Fruit fly (Drosophila melanogaster) whole organism, embryonic: ENCODE data around the gene CG6652.

Experiments
- Bgb ChIP-seq: fragments of 200-800 bp; sonication (Bioruptor generic); IDR thresholded peaks from 2 replicates; pipeline ENCODE4 v1.3.6; 2022; ENCODE audit warnings: missing biosample characterization, missing genetic modification characterization; ENCODE audit not compliant: partially characterized antibody
- CG11456 ChIP-seq: fragments of 200-800 bp; sonication (Bioruptor generic); IDR thresholded peaks from 3 replicates; pipeline ENCODE4 v1.3.6; 2022; ENCODE audit warnings: missing biosample characterization, missing genetic modification characterization
- CG12155 ChIP-seq: fragments of 200-800 bp; sonication (Bioruptor generic); optimal IDR thresholded peaks from 3 replicates; lab custom pipeline; 2016; ENCODE audit warnings: missing biosample characterization, missing genetic modification characterization
- CG12744 ChIP-seq: fragments of 200-800 bp; sonication (Bioruptor generic); optimal IDR thresholded peaks from 2 replicates; lab custom pipeline; 2016; ENCODE audit warnings: missing biosample characterization, missing genetic modification characterization
- CG13287 ChIP-seq: fragments of 200-800 bp; sonication (Bioruptor generic); IDR thresholded peaks from 2 replicates; pipeline ENCODE4 v1.3.6; 2022; ENCODE audit warnings: missing biosample characterization, missing genetic modification characterization; ENCODE audit not compliant: partially characterized antibody
- CG14014 ChIP-seq: fragments of 200-800 bp; sonication (Bioruptor generic); IDR thresholded peaks from 2 replicates; pipeline ENCODE4 v1.3.6; 2022; ENCODE audit warnings: missing biosample characterization, missing genetic modification characterization
- CG15696 ChIP-seq: fragments of 200-800 bp; sonication (Bioruptor generic); optimal IDR thresholded peaks from 2 replicates; lab custom pipeline; 2019; ENCODE audit warnings: missing biosample characterization, mild to moderate bottlenecking, missing genetic modification characterization, moderate library complexity
- CG16813 ChIP-seq: fragments of 200-800 bp; sonication (Bioruptor generic); IDR thresholded peaks from 3 replicates; pipeline ENCODE4 v1.3.6; 2022; ENCODE audit warnings: missing biosample characterization, missing genetic modification characterization; ENCODE audit not compliant: partially characterized antibody
- CG17612 ChIP-seq: fragments of 200-800 bp; sonication (Bioruptor generic); IDR thresholded peaks from 2 replicates; pipeline ENCODE4 v1.3.6; 2022; ENCODE audit warnings: missing biosample characterization, missing genetic modification characterization
- CG17912 ChIP-seq: fragments of 200-800 bp; sonication (Bioruptor generic); optimal IDR thresholded peaks from 2 replicates; lab custom pipeline; 2018; ENCODE audit warnings: missing biosample characterization, mild to moderate bottlenecking, missing genetic modification characterization
- CG18011 ChIP-seq: fragments of 200-800 bp; sonication (Bioruptor generic); optimal IDR thresholded peaks from 2 replicates; lab custom pipeline; 2017; ENCODE audit warnings: missing biosample characterization, missing genetic modification characterization, mild to moderate bottlenecking, moderate library complexity, missing genotype
- CG2199 ChIP-seq: fragments of 200-800 bp; sonication (Bioruptor generic); IDR thresholded peaks from 3 replicates; pipeline ENCODE4 v1.3.6; 2022; ENCODE audit warnings: missing biosample characterization, missing genetic modification characterization
- CG2202 ChIP-seq: fragments of 200-800 bp; sonication (Bioruptor generic); optimal IDR thresholded peaks from 2 replicates; lab custom pipeline; 2018; ENCODE audit warnings: missing biosample characterization, mild to moderate bottlenecking, missing genetic modification characterization
- CG2875 ChIP-seq: fragments of 200-800 bp; sonication (Bioruptor generic); optimal IDR thresholded peaks from 2 replicates; lab custom pipeline; 2017; ENCODE audit warnings: missing biosample characterization, mild to moderate bottlenecking, missing genetic modification characterization, missing genetic modification reagents
- CG31224 ChIP-seq: fragments of 200-800 bp; sonication (Bioruptor generic); IDR thresholded peaks from 2 replicates; pipeline ENCODE4 v1.3.6; 2022; ENCODE audit warnings: missing biosample characterization, missing genetic modification characterization
- CG4360 ChIP-seq: fragments of 200-800 bp; sonication (Bioruptor generic); IDR thresholded peaks from 2 replicates; pipeline ENCODE4 v1.3.6; 2022; ENCODE audit warnings: missing biosample characterization, missing genetic modification characterization
- CG5953 ChIP-seq: fragments of 200-800 bp; sonication (Bioruptor generic); IDR thresholded peaks from 2 replicates; pipeline ENCODE4 v1.3.6; 2022; ENCODE audit warnings: missing biosample characterization, missing genetic modification characterization
- CG6765 ChIP-seq: fragments of 200-800 bp; sonication (Bioruptor generic); optimal IDR thresholded peaks from 3 replicates; lab custom pipeline; 2017; ENCODE audit warnings: missing biosample characterization, mild to moderate bottlenecking, missing genetic modification characterization
- CG7745 ChIP-seq: fragments of 200-800 bp; sonication (Bioruptor generic); optimal IDR thresholded peaks from 2 replicates; lab custom pipeline; 2018; ENCODE audit warnings: missing biosample characterization, mild to moderate bottlenecking, missing genetic modification characterization, moderate library complexity
- CG8290 ChIP-seq, 3 experiments: fragments of 200-800 bp; sonication (Bioruptor generic); optimal IDR thresholded peaks; 2 replicates each; lab custom pipeline; 2016 to 2019; ENCODE audit warnings: missing biosample characterization in 3 of 3, missing genetic modification characterization in 3 of 3, mild to moderate bottlenecking in 2 of 3, moderate library complexity in 1 of 3
- CoRest ChIP-seq: fragments of 200-800 bp; sonication (Bioruptor generic); optimal IDR thresholded peaks from 3 replicates; lab custom pipeline; 2018; ENCODE audit warnings: missing biosample characterization, mild to moderate bottlenecking, missing genetic modification characterization, moderate library complexity
- Dip2 ChIP-seq: fragments of 200-800 bp; sonication (Bioruptor generic); IDR thresholded peaks from 2 replicates; pipeline ENCODE4 v1.3.6; 2022; ENCODE audit warnings: missing biosample characterization, missing genetic modification characterization
- Dp ChIP-seq: fragments of 200-800 bp; sonication (Bioruptor generic); optimal IDR thresholded peaks from 2 replicates; lab custom pipeline; 2018; ENCODE audit warnings: missing biosample characterization, mild to moderate bottlenecking, missing genetic modification characterization, moderate library complexity
- Fer3 ChIP-seq: fragments of 200-800 bp; sonication (Bioruptor generic); optimal IDR thresholded peaks from 2 replicates; lab custom pipeline; 2018; ENCODE audit warnings: missing biosample characterization, mild to moderate bottlenecking, missing genetic modification characterization, moderate library complexity
- HLH4C ChIP-seq: fragments of 200-800 bp; sonication (Bioruptor generic); IDR thresholded peaks from 3 replicates; pipeline ENCODE4 v1.3.6; 2022; ENCODE audit warnings: missing biosample characterization, missing genetic modification characterization; ENCODE audit not compliant: partially characterized antibody
- MTF-1 ChIP-seq: fragments of 200-800 bp; sonication (Bioruptor generic); optimal IDR thresholded peaks from 2 replicates; lab custom pipeline; 2018; ENCODE audit warnings: missing biosample characterization, mild to moderate bottlenecking, missing genetic modification characterization, borderline replicate concordance
- Med ChIP-seq: fragments of 200-800 bp; sonication (Bioruptor generic); peaks from one replicate; lab custom pipeline; 2016; ENCODE audit warnings: missing biosample characterization, missing genetic modification characterization, mild to moderate bottlenecking, inconsistent platforms, moderate library complexity
- Neu2 ChIP-seq: fragments of 200-800 bp; sonication (Bioruptor generic); optimal IDR thresholded peaks from 3 replicates; lab custom pipeline; 2016; ENCODE audit warnings: missing biosample characterization, missing genetic modification characterization, borderline replicate concordance
- Six4 ChIP-seq: fragments of 200-800 bp; sonication (Bioruptor generic); optimal IDR thresholded peaks from 2 replicates; lab custom pipeline; 2016; ENCODE audit warnings: missing biosample characterization, missing genetic modification characterization
- Spps ChIP-seq: fragments of 200-800 bp; sonication (Bioruptor generic); optimal IDR thresholded peaks from 2 replicates; lab custom pipeline; 2018; ENCODE audit warnings: missing biosample characterization, mild to moderate bottlenecking, missing genetic modification characterization
- TFAM ChIP-seq: fragments of 200-800 bp; sonication (Bioruptor generic); optimal IDR thresholded peaks from 2 replicates; lab custom pipeline; 2017; ENCODE audit warnings: missing biosample characterization, missing genetic modification characterization, inconsistent platforms
- Vsx1 ChIP-seq: fragments of 200-800 bp; sonication (Bioruptor generic); optimal IDR thresholded peaks from 2 replicates; lab custom pipeline; 2017; ENCODE audit warnings: missing biosample characterization, mild to moderate bottlenecking, missing genetic modification characterization, missing genetic modification reagents
- ab ChIP-seq: fragments of 200-800 bp; sonication (Bioruptor generic); optimal IDR thresholded peaks from 2 replicates; lab custom pipeline; 2016; ENCODE audit warnings: missing biosample characterization, missing genetic modification characterization
- chinmo ChIP-seq: fragments of 200-800 bp; sonication (Bioruptor generic); IDR thresholded peaks from 4 replicates; pipeline ENCODE4 v1.3.6; 2022; ENCODE audit warnings: missing biosample characterization, missing genetic modification characterization; ENCODE audit not compliant: partially characterized antibody
- dpn ChIP-seq, 2 experiments: fragments of 200-800 bp; sonication (Bioruptor generic); optimal IDR thresholded peaks; 3 replicates each; lab custom pipeline; 2016; ENCODE audit warnings: missing biosample characterization in 2 of 2, missing genetic modification characterization in 2 of 2
- en ChIP-seq: fragments of 200-800 bp; sonication (Bioruptor generic); optimal IDR thresholded peaks from 2 replicates; lab custom pipeline; 2016; ENCODE audit warnings: missing biosample characterization, missing genetic modification characterization
- gsb-n ChIP-seq: fragments of 200-800 bp; sonication (Bioruptor generic); optimal IDR thresholded peaks from 3 replicates; lab custom pipeline; 2018; ENCODE audit warnings: missing biosample characterization, mild to moderate bottlenecking, missing genetic modification characterization
- her ChIP-seq: fragments of 200-800 bp; sonication (Bioruptor generic); optimal IDR thresholded peaks from 2 replicates; lab custom pipeline; 2016; ENCODE audit warnings: missing biosample characterization, missing genetic modification characterization
- jumu ChIP-seq: fragments of 200-800 bp; sonication (Bioruptor generic); optimal IDR thresholded peaks from 3 replicates; lab custom pipeline; 2016; ENCODE audit warnings: missing biosample characterization, missing genetic modification characterization
- knrl ChIP-seq: fragments of 200-800 bp; sonication (Bioruptor generic); IDR thresholded peaks from 3 replicates; pipeline ENCODE4 v1.3.6; 2022; ENCODE audit warnings: missing biosample characterization, missing genetic modification characterization; ENCODE audit not compliant: partially characterized antibody
- org-1 ChIP-seq: fragments of 200-800 bp; sonication (Bioruptor generic); optimal IDR thresholded peaks from 2 replicates; lab custom pipeline; 2017; ENCODE audit warnings: missing biosample characterization, missing genetic modification characterization
- p53 ChIP-seq: fragments of 200-800 bp; sonication (Bioruptor generic); optimal IDR thresholded peaks from 2 replicates; lab custom pipeline; 2016; ENCODE audit warnings: missing biosample characterization, missing genetic modification characterization
- pita ChIP-seq: fragments of 200-800 bp; sonication (Bioruptor generic); optimal IDR thresholded peaks from 2 replicates; lab custom pipeline; 2017; ENCODE audit warnings: missing biosample characterization, mild to moderate bottlenecking, missing genetic modification characterization
- salm ChIP-seq: fragments of 200-800 bp; sonication (Bioruptor generic); optimal IDR thresholded peaks from 2 replicates; lab custom pipeline; 2018; ENCODE audit warnings: missing biosample characterization, mild to moderate bottlenecking, missing genetic modification characterization
- sd ChIP-seq: fragments of 200-800 bp; sonication (Bioruptor generic); optimal IDR thresholded peaks from 3 replicates; lab custom pipeline; 2018; ENCODE audit warnings: missing biosample characterization, mild to moderate bottlenecking, missing genetic modification characterization, moderate library complexity
- slp2 ChIP-seq: fragments of 200-800 bp; sonication (Bioruptor generic); optimal IDR thresholded peaks from 2 replicates; lab custom pipeline; 2016; ENCODE audit warnings: missing biosample characterization, missing genetic modification characterization
- stc ChIP-seq: fragments of 200-800 bp; sonication (Bioruptor generic); IDR thresholded peaks from 2 replicates; pipeline ENCODE4 v1.3.6; 2022; ENCODE audit warnings: missing biosample characterization, missing genetic modification characterization
- tin ChIP-seq: fragments of 200-800 bp; sonication (Bioruptor generic); optimal IDR thresholded peaks from 3 replicates; lab custom pipeline; 2016; ENCODE audit warnings: missing biosample characterization, missing genetic modification characterization
- trh ChIP-seq: fragments of 200-800 bp; sonication (Bioruptor generic); optimal IDR thresholded peaks from 2 replicates; lab custom pipeline; 2016; ENCODE audit warnings: missing biosample characterization, missing genetic modification characterization
- zfh2 ChIP-seq: fragments of 200-800 bp; sonication (Bioruptor generic); optimal IDR thresholded peaks from 2 replicates; lab custom pipeline; 2016; ENCODE audit warnings: missing biosample characterization, missing genetic modification characterization

CG6652 gene

DNA sequence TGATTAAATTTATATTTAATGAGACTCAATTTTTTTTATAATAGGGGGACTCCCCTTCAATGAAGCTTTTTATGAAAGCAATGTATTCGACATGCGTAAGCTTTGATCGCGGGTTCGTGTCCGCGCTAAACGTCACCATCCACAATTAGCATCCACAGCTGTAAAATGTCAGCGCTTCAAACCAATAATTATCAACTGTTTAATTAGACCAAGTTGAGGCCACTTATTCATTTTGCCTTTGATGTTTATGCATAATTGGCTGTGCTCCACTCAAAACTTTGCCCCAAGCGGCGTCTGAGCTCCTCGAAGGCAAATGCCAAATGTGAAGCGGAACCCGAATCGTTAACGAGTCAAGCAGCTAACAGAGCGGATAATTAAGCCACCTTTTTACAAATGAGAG is 37.1 kb downstream of the CG6652 start (continued):
- TF ChIP-seq CG14014 (GFP tag; lab: Robert Waterston, UW) (no peak), CG7745 (peak; percentile 83), CG8290 (GFP tag; optimal IDR thresholded peaks at IDR 0.05; lab: Kevin White, UChicago) (no peak), CG8290 (tag; optimal IDR thresholded peaks at IDR 0.05; lab: Kevin White, UChicago) (peak in 1 of 2 experiments; percentile 37), CoRest (tag; lab: Kevin White, UChicago) (no peak), Vsx1 (GFP tag; lab: Kevin White, UChicago) (peak; percentile 82), org-1 (GFP tag; lab: Kevin White, UChicago) (no peak), MTF-1 (no peak), Dip2 (no peak), knrl (GFP tag; lab: Robert Waterston, UW) (peak; percentile 29; the same call in 1 of the 3 replicates), CG16813 (peak; percentile 26; the same call in 1 of the 3 replicates), HLH4C (GFP tag; lab: Robert Waterston, UW) (no peak), CG2875 (GFP tag; lab: Kevin White, UChicago) (no peak), zfh2 (no peak), Fer3 (tag; lab: Kevin White, UChicago) (no peak), Spps (no peak), CG18011 (GFP tag; lab: Kevin White, UChicago) (no peak), TFAM (GFP tag; lab: Kevin White, UChicago) (no peak), trh (no peak), p53 (GFP tag; lab: Kevin White, UChicago) (no peak), Dp (GFP tag; lab: Kevin White, UChicago) (no peak), CG6765 (GFP tag; lab: Kevin White, UChicago) (no peak), CG31224 (GFP tag; lab: Robert Waterston, UW) (no peak), CG17612 (GFP tag; lab: Robert Waterston, UW) (no peak), Med (GFP tag; lab: Kevin White, UChicago) (peak; percentile 61), CG11456 (no peak), gsb-n (no peak), Bgb (GFP tag; lab: Robert Waterston, UW) (peak; percentile 46; the same call in 1 of the 2 replicates), sd (tag; lab: Kevin White, UChicago) (no peak), CG2199 (0 out of 3 replicates have a peak, but pooled peaks have one; percentile 26), pita (GFP tag; lab: Kevin White, UChicago) (peak; percentile 50), dpn (GFP tag; optimal IDR thresholded peaks at IDR 0.05; lab: Kevin White, UChicago) (no peak), her (no peak), CG12155 (GFP tag; lab: Kevin White, UChicago) (no peak), Six4 (no peak), stc (GFP tag; lab: Robert Waterston, UW) (no peak), ab (GFP tag; lab: Kevin White, UChicago) (no peak), CG4360 (GFP tag; lab: Robert Waterston, UW) (no peak), CG12744 (GFP tag; lab: Kevin White, UChicago) (no peak), CG15696 (tag; lab: Kevin White, UChicago) (no peak), slp2 (no peak), CG2202 (tag; lab: Kevin White, UChicago) (no peak), chinmo (GFP tag; lab: Robert Waterston, UW) (peak; percentile 89; the same call in 2 of the 4 replicates), CG5953 (GFP tag; lab: Robert Waterston, UW) (0 out of 2 replicates have a peak, but pooled peaks have one; percentile 41), jumu (GFP tag; lab: Kevin White, UChicago) (no peak), salm (tag; lab: Kevin White, UChicago) (no peak), CG17912 (GFP tag; lab: Kevin White, UChicago) (peak; percentile 13), tin (GFP tag; lab: Kevin White, UChicago) (no peak), Neu2 (no peak), en (GFP tag; lab: Kevin White, UChicago) (no peak), CG13287 (GFP tag; lab: Robert Waterston, UW) (peak; percentile 55; the same call in 1 of the 2 replicates)
